Worm (Caenorhabditis elegans) whole organism, early embryonic: ENCODE data around the gene tap-1.

Experiments
- hmbx-1 ChIP-seq: sonication (generic microtip); optimal IDR thresholded peaks from 2 replicates; lab custom pipeline; 2016; ENCODE audit warnings: mild to moderate bottlenecking, missing genetic modification characterization, missing compliant biosample characterization
- tbx-11 ChIP-seq: fragments of 200-800 bp; sonication (Bioruptor generic); IDR thresholded peaks from 2 replicates; pipeline ENCODE4 v1.3.6; 2022; ENCODE audit warnings: missing genetic modification characterization, missing compliant biosample characterization
- tbx-37 ChIP-seq: fragments of 200-800 bp; sonication (Bioruptor generic); conservative IDR thresholded peaks from 2 replicates; pipeline ENCODE4 v1.3.6; 2022; ENCODE audit warnings: missing genetic modification reagents, missing genetic modification characterization, missing compliant biosample characterization

DNA sequence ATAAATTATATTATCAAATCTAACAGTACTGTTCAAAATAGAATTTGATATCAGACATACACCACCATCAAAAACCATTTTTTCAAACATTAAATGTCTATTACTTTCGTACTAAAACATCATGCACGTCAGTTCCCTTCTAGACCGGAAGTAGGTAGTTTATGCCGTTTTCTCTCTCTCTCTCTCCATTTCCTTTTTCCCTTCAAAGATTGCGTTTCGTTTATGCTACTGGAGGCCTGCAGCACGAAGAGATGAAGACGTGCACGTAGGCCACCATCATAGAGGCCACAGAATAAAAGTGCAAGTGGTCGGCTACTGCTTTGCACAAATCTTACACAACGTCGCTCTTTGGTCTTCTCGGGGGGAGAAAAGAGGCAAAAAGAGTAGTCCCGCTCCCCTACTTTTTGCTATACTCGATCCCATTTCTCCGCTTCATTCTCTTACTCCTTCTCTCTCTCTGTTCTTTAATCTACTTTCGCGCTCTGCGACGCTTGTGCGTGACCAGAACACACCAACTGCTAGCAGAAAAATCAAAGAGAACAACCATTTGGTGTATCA lies 27.9 kb upstream of the tap-1 start:
- TF ChIP-seq hmbx-1 (tag; lab: Kevin White, UChicago) (no peak), tbx-11 (GFP tag; lab: Robert Waterston, UW) (no peak), tbx-37 (GFP tag; lab: Robert Waterston, UW) (no peak)
